Worm (Caenorhabditis elegans) whole organism, young adult: Measurements from ENCODE around the gene srh-16.

Source experiments
- B0336.3 ChIP-seq: fragments of 200-800 bp; sonication (Bioruptor generic); IDR thresholded peaks from 2 replicates; pipeline ENCODE4 v1.3.6; 2022; ENCODE audit warnings: missing genetic modification characterization, missing compliant biosample characterization
- D2030.7 ChIP-seq: fragments of 200-800 bp; sonication (Bioruptor generic); IDR thresholded peaks from 2 replicates; pipeline ENCODE4 v1.3.6; 2022; ENCODE audit warnings: missing genetic modification reagents, missing genetic modification characterization, missing compliant biosample characterization
- F22D6.2 ChIP-seq: sonication (generic microtip); optimal IDR thresholded peaks from 2 replicates; lab custom pipeline; 2016; ENCODE audit warnings: mild to moderate bottlenecking, missing genetic modification characterization, missing compliant biosample characterization
- F23B12.7 ChIP-seq: sonication (generic microtip); optimal IDR thresholded peaks from 2 replicates; lab custom pipeline; 2017; ENCODE audit warnings: missing genetic modification characterization, mild to moderate bottlenecking, missing compliant biosample characterization, antibody characterized with exemption, moderate library complexity; ENCODE audit not compliant: insufficient read depth
- F49E8.2 ChIP-seq: sonication (generic microtip); optimal IDR thresholded peaks from 3 replicates; lab custom pipeline; 2017; ENCODE audit warnings: missing genetic modification characterization, mild to moderate bottlenecking, missing compliant biosample characterization, antibody characterized with exemption, moderate library complexity; ENCODE audit not compliant: insufficient read depth
- F55B11.4 ChIP-seq: sonication (generic microtip); optimal IDR thresholded peaks from 2 replicates; lab custom pipeline; 2016; ENCODE audit warnings: missing compliant biosample characterization, missing genetic modification characterization, borderline replicate concordance; ENCODE audit not compliant: insufficient read depth
- K12H6.12 ChIP-seq: fragments of 200-800 bp; sonication (Bioruptor generic); optimal IDR thresholded peaks from 2 replicates; lab custom pipeline; 2018; ENCODE audit warnings: mild to moderate bottlenecking, missing genetic modification characterization, missing compliant biosample characterization
- T07F8.4 ChIP-seq: sonication (generic microtip); optimal IDR thresholded peaks from 2 replicates; lab custom pipeline; 2016; ENCODE audit warnings: mild to moderate bottlenecking, missing genetic modification characterization, moderate library complexity, missing compliant biosample characterization
- Y79H2A.3 ChIP-seq: fragments of 200-800 bp; sonication (Bioruptor generic); conservative IDR thresholded peaks from 2 replicates; pipeline ENCODE4 v1.3.6; 2022; ENCODE audit warnings: missing genetic modification reagents, missing genetic modification characterization, missing compliant biosample characterization
- ama-1 ChIP-seq, 3 experiments: fragments of 150-350 bp in 1 of 3; sonication (generic microtip) in 2 of 3; optimal IDR thresholded peaks; 2 replicates each; lab custom pipeline; 2014 to 2018; ENCODE audit warnings: missing biosample characterization in 2 of 3, missing genetic modification characterization in 2 of 3, missing genetic modification reagents in 2 of 3
- aptf-2 ChIP-seq: fragments of 200-800 bp; sonication (Bioruptor generic); conservative IDR thresholded peaks from 2 replicates; pipeline ENCODE4 v1.3.6; 2022; ENCODE audit warnings: missing genetic modification reagents, missing genetic modification characterization, missing compliant biosample characterization
- atf-7 ChIP-seq: sonication (generic microtip); optimal IDR thresholded peaks from 2 replicates; lab custom pipeline; 2017; ENCODE audit warnings: mild to moderate bottlenecking, missing genetic modification characterization, missing compliant biosample characterization
- bed-2 ChIP-seq: fragments of 200-800 bp; sonication (Bioruptor generic); IDR thresholded peaks from 2 replicates; pipeline ENCODE4 v1.3.6; 2022; ENCODE audit warnings: missing genetic modification reagents, missing genetic modification characterization, missing compliant biosample characterization
- ceh-58 ChIP-seq: fragments of 200-800 bp; sonication (Bioruptor generic); IDR thresholded peaks from 2 replicates; pipeline ENCODE4 v1.3.6; 2022; ENCODE audit warnings: missing genetic modification characterization, missing compliant biosample characterization
- efl-1 ChIP-seq: fragments of 150-350 bp; optimal IDR thresholded peaks from 2 replicates; lab custom pipeline; 2014; ENCODE audit warnings: missing biosample characterization, missing genetic modification reagents, missing genetic modification characterization
- egl-18 ChIP-seq: fragments of 200-800 bp; sonication (Bioruptor generic); IDR thresholded peaks from 2 replicates; pipeline ENCODE4 v1.3.6; 2022; ENCODE audit warnings: missing genetic modification reagents, missing genetic modification characterization, missing compliant biosample characterization
- egl-44 ChIP-seq: fragments of 200-800 bp; sonication (Bioruptor generic); IDR thresholded peaks from 2 replicates; pipeline ENCODE4 v1.3.6; 2022; ENCODE audit warnings: missing genetic modification reagents, missing genetic modification characterization, missing compliant biosample characterization
- egrh-3 ChIP-seq: fragments of 200-800 bp; sonication (Bioruptor generic); IDR thresholded peaks from 2 replicates; pipeline ENCODE4 v1.3.6; 2022; ENCODE audit warnings: missing genetic modification reagents, missing genetic modification characterization, missing compliant biosample characterization
- him-1 ChIP-seq: sonication (generic microtip); optimal IDR thresholded peaks from 2 replicates; lab custom pipeline; 2016; ENCODE audit warnings: missing genotype, missing genetic modification reagents, missing genetic modification characterization, missing compliant biosample characterization
- hlh-12 ChIP-seq: sonication (generic microtip); optimal IDR thresholded peaks from 2 replicates; lab custom pipeline; 2016; ENCODE audit warnings: missing genetic modification characterization, missing compliant biosample characterization
- hlh-26 ChIP-seq: fragments of 200-800 bp; sonication (Bioruptor generic); conservative IDR thresholded peaks from 2 replicates; pipeline ENCODE4 v1.3.6; 2022; ENCODE audit warnings: missing genetic modification reagents, missing genetic modification characterization, missing compliant biosample characterization
- hmg-20 ChIP-seq: fragments of 200-800 bp; sonication (Bioruptor generic); IDR thresholded peaks from 2 replicates; pipeline ENCODE4 v1.3.6; 2022; ENCODE audit warnings: missing genetic modification reagents, missing genetic modification characterization, missing compliant biosample characterization
- hrde-1 ChIP-seq: sonication (generic microtip); optimal IDR thresholded peaks from 2 replicates; lab custom pipeline; 2016; ENCODE audit warnings: missing genetic modification characterization, mild to moderate bottlenecking, missing compliant biosample characterization, moderate library complexity, missing genotype, missing genetic modification reagents, borderline replicate concordance
- hsf-1 ChIP-seq: fragments of 200-800 bp; sonication (Bioruptor generic); IDR thresholded peaks from 2 replicates; pipeline ENCODE4 v1.3.6; 2022; ENCODE audit warnings: missing genetic modification reagents, missing genetic modification characterization, missing compliant biosample characterization
- lag-1 ChIP-seq: fragments of 200-800 bp; sonication (Bioruptor generic); IDR thresholded peaks from 2 replicates; pipeline ENCODE4 v1.3.6; 2022; ENCODE audit warnings: missing genetic modification reagents, missing genetic modification characterization, missing compliant biosample characterization
- lin-40 ChIP-seq: sonication (generic microtip); optimal IDR thresholded peaks from 2 replicates; lab custom pipeline; 2016; ENCODE audit warnings: missing genetic modification characterization, mild to moderate bottlenecking, missing compliant biosample characterization, missing genotype, missing genetic modification reagents
- lsl-1 ChIP-seq: fragments of 200-800 bp; sonication (Bioruptor generic); optimal IDR thresholded peaks from 2 replicates; lab custom pipeline; 2018; ENCODE audit warnings: mild to moderate bottlenecking, missing genetic modification characterization, moderate library complexity, missing compliant biosample characterization
- madf-10 ChIP-seq: sonication (generic microtip); optimal IDR thresholded peaks from 2 replicates; lab custom pipeline; 2016; ENCODE audit warnings: mild to moderate bottlenecking, missing genetic modification characterization, missing compliant biosample characterization
- madf-3 ChIP-seq: fragments of 200-800 bp; sonication (Bioruptor generic); IDR thresholded peaks from 2 replicates; pipeline ENCODE4 v1.3.6; 2022; ENCODE audit warnings: missing genetic modification reagents, missing genetic modification characterization, missing compliant biosample characterization
- mes-4 ChIP-seq: sonication (generic microtip); optimal IDR thresholded peaks from 2 replicates; lab custom pipeline; 2016; ENCODE audit warnings: missing genotype, missing genetic modification characterization, missing compliant biosample characterization
- nfya-1 ChIP-seq: sonication (generic microtip); optimal IDR thresholded peaks from 2 replicates; lab custom pipeline; 2017; ENCODE audit warnings: antibody characterized with exemption, missing compliant biosample characterization, missing genetic modification characterization, borderline replicate concordance; ENCODE audit not compliant: insufficient read depth
- nfya-2 ChIP-seq: fragments of 200-800 bp; sonication (Bioruptor generic); IDR thresholded peaks from 2 replicates; pipeline ENCODE4 v1.3.6; 2022; ENCODE audit warnings: missing genetic modification reagents, missing genetic modification characterization, missing compliant biosample characterization
- nfyb-1 ChIP-seq: fragments of 200-800 bp; sonication (Bioruptor generic); IDR thresholded peaks from 2 replicates; pipeline ENCODE4 v1.3.6; 2022; ENCODE audit warnings: missing genetic modification reagents, missing genetic modification characterization, missing compliant biosample characterization
- pha-4 ChIP-seq: fragments of 150-350 bp; sonication (generic microtip); optimal IDR thresholded peaks from 2 replicates; lab custom pipeline; 2014; ENCODE audit warnings: missing biosample characterization, missing genetic modification reagents, missing genetic modification characterization
- rec-8 ChIP-seq, 2 experiments: sonication (generic microtip); optimal IDR thresholded peaks; 2 replicates each; lab custom pipeline; 2016; ENCODE audit warnings: mild to moderate bottlenecking in 2 of 2, missing genetic modification characterization in 2 of 2, missing genetic modification reagents in 2 of 2, missing genotype in 2 of 2, missing biosample characterization in 1 of 2, missing compliant biosample characterization in 1 of 2, moderate library complexity in 1 of 2
- sdz-38 ChIP-seq: sonication (generic microtip); optimal IDR thresholded peaks from 2 replicates; lab custom pipeline; 2016; ENCODE audit warnings: missing genotype, missing genetic modification characterization, missing compliant biosample characterization
- snpc-1.3 ChIP-seq: sonication (generic microtip); optimal IDR thresholded peaks from 2 replicates; lab custom pipeline; 2017; ENCODE audit warnings: missing genetic modification characterization, mild to moderate bottlenecking, missing compliant biosample characterization, antibody characterized with exemption, moderate library complexity, missing genotype, missing genetic modification reagents; ENCODE audit not compliant: insufficient read depth
- tbx-9 ChIP-seq: sonication (generic microtip); optimal IDR thresholded peaks from 2 replicates; lab custom pipeline; 2016; ENCODE audit warnings: borderline replicate concordance, missing genetic modification characterization, inconsistent platforms, missing compliant biosample characterization
- tlf-1 ChIP-seq: fragments of 200-800 bp; sonication (Bioruptor generic); optimal IDR thresholded peaks from 2 replicates; lab custom pipeline; 2018; ENCODE audit warnings: mild to moderate bottlenecking, missing genetic modification characterization, missing compliant biosample characterization
- xnd-1 ChIP-seq: sonication (generic microtip); optimal IDR thresholded peaks from 2 replicates; lab custom pipeline; 2016; ENCODE audit warnings: missing genotype, missing genetic modification reagents, missing genetic modification characterization, missing compliant biosample characterization
- ztf-18 ChIP-seq: sonication (generic microtip); optimal IDR thresholded peaks from 2 replicates; lab custom pipeline; 2016; ENCODE audit warnings: missing genotype, mild to moderate bottlenecking, missing genetic modification characterization, missing compliant biosample characterization
- ztf-28 ChIP-seq: fragments of 200-800 bp; sonication (Bioruptor generic); IDR thresholded peaks from 2 replicates; pipeline ENCODE4 v1.3.6; 2022; ENCODE audit warnings: missing genetic modification reagents, missing genetic modification characterization, missing compliant biosample characterization

The srh-16 gene

DNA sequence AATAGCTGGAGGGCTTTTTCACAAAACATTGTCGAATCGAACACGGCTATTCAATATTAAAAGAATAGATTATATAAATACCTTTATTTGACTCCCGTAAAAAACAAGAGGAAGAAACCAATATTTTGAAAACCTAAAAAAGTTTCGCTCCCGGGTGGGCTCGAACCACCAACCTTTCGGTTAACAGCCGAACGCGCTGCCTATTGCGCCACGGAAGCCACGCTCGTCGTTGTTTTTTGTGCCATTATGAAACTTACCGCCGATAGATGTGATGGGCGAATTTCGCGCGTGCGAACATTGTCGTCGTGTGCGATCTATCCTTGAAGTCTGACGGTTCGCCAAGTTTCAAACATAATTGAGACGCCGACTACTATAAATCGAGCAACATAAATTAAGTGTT, 40.2 kb downstream of the srh-16 start (continued):
- TF ChIP-seq ztf-28 (GFP tag; lab: Robert Waterston, UW) (0 out of 2 replicates have a peak, but pooled peaks have one; percentile 65), madf-10 (tag; lab: Kevin White, UChicago) (peak; percentile 30), nfya-1 (tag; lab: Kevin White, UChicago) (no peak), hrde-1 (peak; percentile 17), lag-1 (GFP tag; lab: Robert Waterston, UW) (no peak), efl-1 (GFP tag; lab: Kevin White, UChicago) (no peak), rec-8 (tag; optimal IDR thresholded peaks at IDR 0.05; lab: Kevin White, UChicago) (peak in 1 of 2 experiments; percentile 29), sdz-38 (tag; lab: Kevin White, UChicago) (no peak)
- TF ChIP-seq, all 124 proteins: peak for 27

DNA sequence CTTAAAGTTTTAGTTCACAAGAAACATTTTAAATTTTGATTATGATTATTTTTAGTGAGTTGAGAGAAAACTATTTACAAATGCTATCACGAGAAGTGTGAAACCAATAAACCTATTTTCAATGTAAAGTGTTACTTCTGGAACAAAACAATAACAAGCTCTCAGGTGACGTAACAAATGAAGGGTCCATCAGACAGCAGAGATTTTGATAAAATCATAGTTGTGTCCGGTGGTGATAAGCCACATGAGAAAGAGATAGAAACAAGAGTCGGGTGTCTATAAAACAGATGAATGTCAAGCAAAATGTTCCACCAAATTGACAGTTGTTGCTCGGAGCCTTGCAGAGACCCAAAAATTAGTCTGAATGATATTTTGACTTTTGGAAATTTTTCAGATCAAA, 42.7 kb downstream of the srh-16 start:
- TF ChIP-seq madf-10 (tag; lab: Kevin White, UChicago) = no peak
- no peak for TF ChIP-seq D2030.7 (GFP tag; lab: Robert Waterston, UW)
- TF ChIP-seq F55B11.4 (tag; lab: Kevin White, UChicago) = no peak
- no peak for TF ChIP-seq egrh-3
- no peak for TF ChIP-seq atf-7 (tag; lab: Kevin White, UChicago)
- TF ChIP-seq ceh-58 (GFP tag; lab: Robert Waterston, UW) = no peak
- no peak for TF ChIP-seq lsl-1
- TF ChIP-seq mes-4 (tag; lab: Kevin White, UChicago) = no peak
- TF ChIP-seq F49E8.2 (tag; lab: Kevin White, UChicago) = no peak
- no peak for TF ChIP-seq nfya-2 (GFP tag; lab: Robert Waterston, UW)
- no peak for TF ChIP-seq hmg-20 (GFP tag; lab: Robert Waterston, UW)
- TF ChIP-seq ama-1 (optimal IDR thresholded peaks at IDR 0.05; lab: Kevin White, UChicago) = no peak
- TF ChIP-seq ama-1 (GFP tag; optimal IDR thresholded peaks at IDR 0.05; lab: Kevin White, UChicago) = no peak
- no peak for TF ChIP-seq aptf-2
- TF ChIP-seq hsf-1 = no peak
- no peak for TF ChIP-seq hlh-12 (tag; lab: Kevin White, UChicago)
- no peak for TF ChIP-seq xnd-1 (tag; lab: Kevin White, UChicago)
- TF ChIP-seq tlf-1 (GFP tag; lab: Kevin White, UChicago) = no peak
- no peak for TF ChIP-seq hrde-1

DNA sequence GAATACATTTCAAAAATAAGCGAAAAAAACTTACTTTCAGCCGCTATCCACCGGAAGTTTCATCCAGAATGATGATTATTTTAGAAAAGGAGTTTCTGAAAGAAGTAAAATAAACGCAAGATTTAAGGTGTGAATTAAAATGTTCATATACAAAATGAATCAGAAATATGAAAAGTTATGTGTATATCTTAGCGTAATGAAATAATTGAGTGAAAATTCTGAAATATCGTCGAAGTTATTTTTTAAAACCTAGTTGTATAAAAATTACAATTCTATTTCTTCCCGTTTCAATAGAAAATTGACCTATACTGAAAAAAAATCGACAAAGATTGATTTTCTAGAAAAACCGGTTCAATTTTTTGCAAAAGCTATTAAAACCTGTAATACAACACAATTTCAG, 46.2 kb downstream of the srh-16 start, which contains the start of gene twk-13:
TSS of gene twk-13 (minus strand) at position 101 of the 400 bp plus-strand sequence.
- TF ChIP-seq madf-3 = no peak
- no peak for TF ChIP-seq D2030.7 (GFP tag; lab: Robert Waterston, UW)
- TF ChIP-seq nfyb-1 (GFP tag; lab: Robert Waterston, UW) = no peak
- no peak for TF ChIP-seq him-1 (tag; lab: Kevin White, UChicago)
- TF ChIP-seq ztf-18 (tag; lab: Kevin White, UChicago) = no peak
- TF ChIP-seq hlh-12 (tag; lab: Kevin White, UChicago) = no peak
- TF ChIP-seq K12H6.12 (tag; lab: Kevin White, UChicago) = no peak
- no peak for TF ChIP-seq tbx-9 (tag; lab: Kevin White, UChicago)

DNA sequence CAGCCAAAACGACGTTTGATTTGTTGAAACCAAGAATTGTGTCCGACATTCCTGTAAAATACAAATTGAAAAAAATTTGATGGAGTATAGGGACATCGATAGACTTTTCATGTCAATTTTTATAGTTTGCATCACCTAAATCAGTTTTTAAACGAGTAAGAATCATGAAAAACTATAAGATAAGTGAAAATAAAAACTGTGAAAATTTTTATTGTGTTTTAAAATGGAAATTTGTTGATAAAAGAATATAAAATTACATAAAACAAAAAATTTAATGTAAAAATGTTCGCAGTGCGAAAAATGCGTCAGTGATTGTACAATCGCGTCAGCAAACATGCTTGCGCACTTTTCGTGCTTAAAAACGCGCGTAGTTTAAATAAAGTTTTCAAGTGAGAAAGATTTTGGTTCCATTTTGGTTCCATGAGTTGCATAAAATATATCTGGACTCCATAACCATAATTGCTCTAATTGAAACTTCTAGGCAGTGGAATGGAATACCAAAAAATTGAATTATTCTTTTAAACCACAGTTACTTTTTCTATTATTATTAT, 51.8 kb downstream of the srh-16 start, which contains the start of gene tomm-20:
TSS of gene tomm-20 (minus strand) at position 51 of the 551 bp plus-strand sequence.
- no peak for TF ChIP-seq egl-44
- TF ChIP-seq bed-2 (GFP tag; lab: Robert Waterston, UW) = no peak
- TF ChIP-seq F22D6.2 = peak; percentile 65
- TF ChIP-seq snpc-1.3 (tag; lab: Kevin White, UChicago) = peak; percentile 38
- TF ChIP-seq F23B12.7 (tag; lab: Kevin White, UChicago) = peak; percentile 83
- TF ChIP-seq hlh-26 (GFP tag; lab: Robert Waterston, UW) = no peak
- TF ChIP-seq T07F8.4 (tag; lab: Kevin White, UChicago) = no peak
- TF ChIP-seq B0336.3 = peak; percentile 78
- TF ChIP-seq lin-40 (tag; lab: Kevin White, UChicago) = peak; percentile 93
- TF ChIP-seq egl-18 = 0 out of 2 replicates have a peak, but pooled peaks have one; percentile 66
- peak; percentile 37 for TF ChIP-seq pha-4 (tag; lab: Kevin White, UChicago)
- peak; percentile 99 for TF ChIP-seq ztf-18 (tag; lab: Kevin White, UChicago)
- TF ChIP-seq atf-7 (tag; lab: Kevin White, UChicago) = peak; percentile 18
- TF ChIP-seq Y79H2A.3 = no peak
- TF ChIP-seq him-1 (tag; lab: Kevin White, UChicago) = peak; percentile 53
